Fruit fly (Drosophila melanogaster) whole organism, pupa: Measurements from ENCODE around the gene CG2157.

ENCODE experiments used
- CG13204 ChIP-seq: fragments of 200-800 bp; sonication (Bioruptor generic); optimal IDR thresholded peaks from 2 replicates; lab custom pipeline; 2018; ENCODE audit warnings: missing biosample characterization, mild to moderate bottlenecking, missing genetic modification characterization, moderate library complexity
- CG15710 ChIP-seq: fragments of 200-800 bp; sonication (Bioruptor generic); optimal IDR thresholded peaks from 2 replicates; lab custom pipeline; 2018; ENCODE audit warnings: missing biosample characterization, mild to moderate bottlenecking, missing genetic modification characterization, moderate library complexity
- CG17806 ChIP-seq: fragments of 200-800 bp; sonication (Bioruptor generic); optimal IDR thresholded peaks from 2 replicates; lab custom pipeline; 2018; ENCODE audit warnings: missing biosample characterization, mild to moderate bottlenecking, missing genetic modification characterization, moderate library complexity
- CG32121 ChIP-seq: fragments of 200-800 bp; sonication (Bioruptor generic); IDR thresholded peaks from 2 replicates; pipeline ENCODE4 v1.3.6; 2022; ENCODE audit warnings: missing biosample characterization, missing genetic modification characterization
- CG8159 ChIP-seq: fragments of 200-800 bp; sonication (Bioruptor generic); optimal IDR thresholded peaks from 3 replicates; lab custom pipeline; 2018; ENCODE audit warnings: missing biosample characterization, mild to moderate bottlenecking, missing genetic modification characterization, moderate library complexity
- CG8301 ChIP-seq: fragments of 200-800 bp; sonication (Bioruptor generic); optimal IDR thresholded peaks from 2 replicates; lab custom pipeline; 2018; ENCODE audit warnings: missing biosample characterization, mild to moderate bottlenecking, missing genetic modification characterization
- CG9948 ChIP-seq: fragments of 200-800 bp; sonication (Bioruptor generic); optimal IDR thresholded peaks from 2 replicates; lab custom pipeline; 2018; ENCODE audit warnings: missing biosample characterization, mild to moderate bottlenecking, missing genetic modification characterization, moderate library complexity
- D1 ChIP-seq: fragments of 200-800 bp; sonication (Bioruptor generic); optimal IDR thresholded peaks from 2 replicates; lab custom pipeline; 2018; ENCODE audit warnings: missing biosample characterization, mild to moderate bottlenecking, missing genetic modification characterization, moderate library complexity
- Ets98B ChIP-seq: fragments of 200-800 bp; sonication (Bioruptor generic); IDR thresholded peaks from 2 replicates; pipeline ENCODE4 v1.3.6; 2022; ENCODE audit warnings: missing biosample characterization, missing genetic modification characterization
- Pif1B ChIP-seq: fragments of 200-800 bp; sonication (Bioruptor generic); optimal IDR thresholded peaks from 3 replicates; lab custom pipeline; 2016; ENCODE audit warnings: missing biosample characterization, missing genetic modification characterization
- fd96Ca ChIP-seq: fragments of 200-800 bp; sonication (Bioruptor generic); IDR thresholded peaks from 3 replicates; pipeline ENCODE4 v1.3.6; 2022; ENCODE audit warnings: missing biosample characterization, missing genetic modification characterization

The CG2157 gene

dm6 chrX:10906222-10906866 is 37.3 kb downstream of the CG2157 start:
- TF ChIP-seq CG32121 (GFP tag; lab: Robert Waterston, UW) = no peak

dm6 chrX:10912585-10912984 is 43.5 kb downstream of the CG2157 start:
- TF ChIP-seq D1 (tag; lab: Kevin White, UChicago) (no peak), CG17806 (tag; lab: Kevin White, UChicago) (no peak), Pif1B (no peak), CG9948 (tag; lab: Kevin White, UChicago) (no peak), CG15710 (tag; lab: Kevin White, UChicago) (no peak), CG13204 (no peak), CG8301 (tag; lab: Kevin White, UChicago) (no peak), fd96Ca (GFP tag; lab: Robert Waterston, UW) (no peak), Ets98B (GFP tag; lab: Robert Waterston, UW) (no peak), CG8159 (no peak)
- TF ChIP-seq, all 21 proteins: peak for 0
